Worm (Caenorhabditis elegans): ENCODE results near the gene cnc-11.

cnc-11 gene

ce11 chrV:1456614-1457013, 14.5 kb downstream of the cnc-11 start:
- TF ChIP-seq pag-3 (tag; optimal IDR thresholded peaks at IDR 0.05; ENCODE audit: borderline replicate concordance) (no peak), ztf-16 (tag; optimal IDR thresholded peaks at IDR 0.05) (no peak), gmeb-2 (tag; optimal IDR thresholded peaks at IDR 0.05) (no peak), madf-2 (tag; optimal IDR thresholded peaks at IDR 0.05) (no peak), pros-1 (tag; optimal IDR thresholded peaks at IDR 0.05) (no peak), hlh-13 (GFP tag; optimal IDR thresholded peaks at IDR 0.05) (no peak), sox-2 (GFP tag; IDR thresholded peaks at IDR 0.05) (no peak), ceh-48 (tag; optimal IDR thresholded peaks at IDR 0.05) (no peak), ceh-34 (tag; optimal IDR thresholded peaks at IDR 0.05) (no peak), rnt-1 (tag; optimal IDR thresholded peaks at IDR 0.05) (no peak), nfya-1 (tag; optimal IDR thresholded peaks at IDR 0.05) (no peak), odd-2 (tag; optimal IDR thresholded peaks at IDR 0.05) (no peak), F13H6.1 (tag; optimal IDR thresholded peaks at IDR 0.05) (no peak), fax-1 (tag; optimal IDR thresholded peaks at IDR 0.05) (no peak), pha-4 (tag; optimal IDR thresholded peaks at IDR 0.05) (no peak), K09A11.1 (tag; optimal IDR thresholded peaks at IDR 0.05; ENCODE audit: insufficient read depth) (no peak)

- no peak for TF ChIP-seq ceh-34 (tag; optimal IDR thresholded peaks at IDR 0.05)
- TF ChIP-seq elt-2 (tag; optimal IDR thresholded peaks at IDR 0.05): peak; percentile 68
- no peak for TF ChIP-seq dve-1 (tag; optimal IDR thresholded peaks at IDR 0.05)
Observed at ce11 chrV:1459374-1459926, 17.3 kb downstream of the cnc-11 start.

ce11 chrV:1460069-1460468, 17.9 kb downstream of the cnc-11 start, which contains the start of gene hacd-1:
Gene hacd-1 (plus strand): TSS chrV:1460369.
- TF ChIP-seq syd-9 (tag; optimal IDR thresholded peaks at IDR 0.05) (no peak), ztf-16 (tag; optimal IDR thresholded peaks at IDR 0.05) (no peak), C38D4.7 (GFP tag; optimal IDR thresholded peaks at IDR 0.05) (no peak), fkh-6 (tag; optimal IDR thresholded peaks at IDR 0.05) (no peak), hlh-6 (tag; optimal IDR thresholded peaks at IDR 0.05) (no peak), lin-11 (tag; optimal IDR thresholded peaks at IDR 0.05) (no peak), elt-4 (tag; optimal IDR thresholded peaks at IDR 0.05) (no peak), lim-6 (tag; optimal IDR thresholded peaks at IDR 0.05) (no peak), ets-4 (tag; optimal IDR thresholded peaks at IDR 0.05) (no peak), dmd-4 (tag; optimal IDR thresholded peaks at IDR 0.05; ENCODE audit: borderline replicate concordance) (no peak), rnt-1 (tag; optimal IDR thresholded peaks at IDR 0.05) (no peak), tbx-7 (tag; optimal IDR thresholded peaks at IDR 0.05) (no peak), hlh-13 (GFP tag; optimal IDR thresholded peaks at IDR 0.05) (no peak), unc-3 (GFP tag; conservative IDR thresholded peaks at IDR 0.05) (no peak), unc-3 (tag; optimal IDR thresholded peaks at IDR 0.05) (no peak), fax-1 (tag; optimal IDR thresholded peaks at IDR 0.05) (no peak), nhr-232 (tag; optimal IDR thresholded peaks at IDR 0.05) (no peak)

ce11 chrV:1464543-1465040, 22.4 kb downstream of the cnc-11 start, which contains the start of the genes fpn-1.2 and pqn-54:
Gene fpn-1.2 (minus strand): TSS chrV:1464699.
Gene pqn-54 (plus strand): TSS chrV:1464990.
- TF ChIP-seq elt-2 (tag; optimal IDR thresholded peaks at IDR 0.05) (peak; percentile 27), hlh-8 (tag; optimal IDR thresholded peaks at IDR 0.05) (no peak), ref-2 (tag; optimal IDR thresholded peaks at IDR 0.05) (no peak), ceh-2 (tag; optimal IDR thresholded peaks at IDR 0.05) (no peak)

ce11 chrV:1465932-1466331, 23.8 kb downstream of the cnc-11 start:
- TF ChIP-seq elt-4 (tag; optimal IDR thresholded peaks at IDR 0.05) (peak; percentile 48), F13H6.1 (tag; optimal IDR thresholded peaks at IDR 0.05) (no peak), syd-9 (tag; optimal IDR thresholded peaks at IDR 0.05) (no peak), Y22D7AL.16 (tag; optimal IDR thresholded peaks at IDR 0.05) (no peak)

All from whole organism, late embryonic.